Fruit fly (Drosophila melanogaster) whole organism, prepupa: ENCODE results near the gene CG14712.

Experiments
- CG1621 ChIP-seq: fragments of 200-800 bp; sonication (Bioruptor generic); optimal IDR thresholded peaks from 3 replicates; lab custom pipeline; 2018; ENCODE audit warnings: missing biosample characterization, mild to moderate bottlenecking, missing genetic modification characterization
- Lpt ChIP-seq: fragments of 200-800 bp; sonication (Bioruptor generic); optimal IDR thresholded peaks from 3 replicates; lab custom pipeline; 2016; ENCODE audit warnings: missing biosample characterization, missing genetic modification characterization

dm6 chr3R:11616219-11616618, 12.3 kb upstream of the CG14712 start:
- TF ChIP-seq Lpt (GFP tag; lab: Kevin White, UChicago) (no peak), CG1621 (no peak)
